Worm (Caenorhabditis elegans) whole organism, L3 larva: ENCODE data around the gene mrpl-36.

Source experiments
- ama-1 ChIP-seq: fragments of 150-350 bp; optimal IDR thresholded peaks from 2 replicates; lab custom pipeline; 2018
- elt-2 ChIP-seq: sonication (generic microtip); optimal IDR thresholded peaks from 2 replicates; lab custom pipeline; 2016; ENCODE audit warnings: missing genetic modification reagents, mild to moderate bottlenecking, missing genetic modification characterization, missing compliant biosample characterization
- nhr-12 ChIP-seq: fragments of 150-350 bp; optimal IDR thresholded peaks from 2 replicates; lab custom pipeline; 2014; ENCODE audit warnings: missing biosample characterization, missing genetic modification characterization
- nhr-23 ChIP-seq: fragments of 150-350 bp; optimal IDR thresholded peaks from 2 replicates; lab custom pipeline; 2014; ENCODE audit warnings: missing biosample characterization, missing genetic modification reagents, missing genetic modification characterization
- nhr-237 ChIP-seq: fragments of 150-350 bp; optimal IDR thresholded peaks from 2 replicates; lab custom pipeline; 2014; ENCODE audit warnings: missing biosample characterization, missing genetic modification characterization
- nhr-77 ChIP-seq: fragments of 150-350 bp; optimal IDR thresholded peaks from 2 replicates; lab custom pipeline; 2014; ENCODE audit warnings: missing biosample characterization, missing genetic modification characterization
- pha-4 ChIP-seq: fragments of 150-350 bp; optimal IDR thresholded peaks from 2 replicates; lab custom pipeline; 2014; ENCODE audit warnings: missing biosample characterization, missing genetic modification reagents, missing genetic modification characterization
- snpc-4 ChIP-seq: fragments of 150-350 bp; optimal IDR thresholded peaks from 2 replicates; lab custom pipeline; 2014; ENCODE audit warnings: missing biosample characterization, missing genetic modification characterization
- unc-39 ChIP-seq: sonication (generic microtip); optimal IDR thresholded peaks from 4 replicates; lab custom pipeline; 2017; ENCODE audit warnings: missing biosample characterization, missing genetic modification characterization
- zag-1 ChIP-seq: fragments of 150-350 bp; optimal IDR thresholded peaks from 2 replicates; lab custom pipeline; 2014; ENCODE audit warnings: missing biosample characterization, missing genetic modification characterization

ce11 chrIII:9851547-9851946 lies 3.6 kb upstream of the mrpl-36 start, which contains the start of gene K11H3.3:
- TF ChIP-seq nhr-12, result no peak
- TF ChIP-seq nhr-77 (tag; lab: Kevin White, UChicago), result no peak
- no peak for TF ChIP-seq snpc-4
- TF ChIP-seq zag-1 (tag; lab: Kevin White, UChicago), result no peak
- no peak for TF ChIP-seq unc-39 (tag; lab: Kevin White, UChicago)
- no peak for TF ChIP-seq elt-2 (tag; lab: Kevin White, UChicago)
- no peak for TF ChIP-seq nhr-23 (tag; lab: Kevin White, UChicago)
- TF ChIP-seq ama-1 (lab: Kevin White, UChicago), result no peak
- no peak for TF ChIP-seq pha-4 (tag; lab: Kevin White, UChicago)
- no peak for TF ChIP-seq nhr-237 (tag; lab: Kevin White, UChicago)
